Fruit fly (Drosophila melanogaster) whole organism, pupa: Measurements from ENCODE around the gene TwdlW.

Source experiments
- CG10348 ChIP-seq: fragments of 200-800 bp; sonication (Bioruptor generic); IDR thresholded peaks from 2 replicates; pipeline ENCODE4 v1.3.6; 2022; ENCODE audit warnings: missing biosample characterization, missing genetic modification characterization
- CG13204 ChIP-seq: fragments of 200-800 bp; sonication (Bioruptor generic); optimal IDR thresholded peaks from 2 replicates; lab custom pipeline; 2018; ENCODE audit warnings: missing biosample characterization, mild to moderate bottlenecking, missing genetic modification characterization, moderate library complexity
- CG17806 ChIP-seq: fragments of 200-800 bp; sonication (Bioruptor generic); optimal IDR thresholded peaks from 2 replicates; lab custom pipeline; 2018; ENCODE audit warnings: missing biosample characterization, mild to moderate bottlenecking, missing genetic modification characterization, moderate library complexity
- CG8159 ChIP-seq: fragments of 200-800 bp; sonication (Bioruptor generic); optimal IDR thresholded peaks from 3 replicates; lab custom pipeline; 2018; ENCODE audit warnings: missing biosample characterization, mild to moderate bottlenecking, missing genetic modification characterization, moderate library complexity
- CG8301 ChIP-seq: fragments of 200-800 bp; sonication (Bioruptor generic); optimal IDR thresholded peaks from 2 replicates; lab custom pipeline; 2018; ENCODE audit warnings: missing biosample characterization, mild to moderate bottlenecking, missing genetic modification characterization
- CG9948 ChIP-seq: fragments of 200-800 bp; sonication (Bioruptor generic); optimal IDR thresholded peaks from 2 replicates; lab custom pipeline; 2018; ENCODE audit warnings: missing biosample characterization, mild to moderate bottlenecking, missing genetic modification characterization, moderate library complexity
- D1 ChIP-seq: fragments of 200-800 bp; sonication (Bioruptor generic); optimal IDR thresholded peaks from 2 replicates; lab custom pipeline; 2018; ENCODE audit warnings: missing biosample characterization, mild to moderate bottlenecking, missing genetic modification characterization, moderate library complexity
- EcR ChIP-seq: fragments of 200-800 bp; sonication (Bioruptor generic); optimal IDR thresholded peaks from 3 replicates; lab custom pipeline; 2019; ENCODE audit warnings: missing biosample characterization, missing genetic modification characterization, mild to moderate bottlenecking, moderate library complexity, missing genetic modification reagents
- Ets98B ChIP-seq: fragments of 200-800 bp; sonication (Bioruptor generic); IDR thresholded peaks from 2 replicates; pipeline ENCODE4 v1.3.6; 2022; ENCODE audit warnings: missing biosample characterization, missing genetic modification characterization
- Pif1A ChIP-seq: fragments of 200-800 bp; sonication (Bioruptor generic); optimal IDR thresholded peaks from 3 replicates; lab custom pipeline; 2016; ENCODE audit warnings: missing biosample characterization, missing genetic modification characterization
- Snoo ChIP-seq: fragments of 200-800 bp; sonication (Bioruptor generic); optimal IDR thresholded peaks from 3 replicates; lab custom pipeline; 2017; ENCODE audit warnings: missing biosample characterization, mild to moderate bottlenecking, missing genetic modification characterization, inconsistent platforms
- gl ChIP-seq: fragments of 200-800 bp; sonication (Bioruptor generic); optimal IDR thresholded peaks from 2 replicates; lab custom pipeline; 2018; ENCODE audit warnings: missing biosample characterization, mild to moderate bottlenecking, missing genetic modification characterization
- rn ChIP-seq: fragments of 200-800 bp; sonication (Bioruptor generic); IDR thresholded peaks from 2 replicates; pipeline ENCODE4 v1.3.6; 2022; ENCODE audit warnings: missing biosample characterization, missing genetic modification characterization

DNA sequence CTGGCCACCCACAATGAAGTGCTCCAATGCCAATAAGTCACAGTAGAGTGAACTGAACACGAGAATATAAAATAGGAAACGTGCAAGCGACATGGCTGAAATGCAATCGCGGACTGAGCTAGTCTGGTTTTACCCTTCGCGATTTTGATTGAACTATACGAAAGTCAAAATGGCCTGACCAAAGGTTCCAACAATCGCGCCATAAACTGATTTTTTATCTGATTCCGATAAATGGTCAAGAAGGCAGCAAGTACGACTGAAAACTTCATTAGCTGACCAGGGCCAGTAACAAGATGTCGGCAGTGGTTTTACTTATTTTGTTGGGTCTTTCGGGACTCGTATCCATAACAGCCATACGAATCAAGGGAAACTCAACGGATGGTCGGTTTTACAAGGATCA is 15.4 kb downstream of the TwdlW start, which contains the start of the genes CG17477 and CG31269:
- TF ChIP-seq Ets98B (GFP tag; lab: Robert Waterston, UW) (no peak), gl (tag; lab: Kevin White, UChicago) (no peak), EcR (GFP tag; lab: Kevin White, UChicago) (no peak), rn (GFP tag; lab: Robert Waterston, UW) (no peak), CG8159 (tag; lab: Kevin White, UChicago) (no peak), CG17806 (no peak), CG9948 (no peak), Snoo (tag; lab: Kevin White, UChicago) (no peak), D1 (tag; lab: Kevin White, UChicago) (no peak), CG10348 (GFP tag; lab: Robert Waterston, UW) (no peak), CG13204 (GFP tag; lab: Kevin White, UChicago) (no peak), CG8301 (tag; lab: Kevin White, UChicago) (no peak), Pif1A (GFP tag; lab: Kevin White, UChicago) (no peak)
